Fruit fly (Drosophila melanogaster) whole organism, embryonic: ENCODE measurements around the gene akirin.

Source experiments
- Blimp-1 ChIP-seq: fragments of 200-800 bp; sonication (Bioruptor generic); optimal IDR thresholded peaks from 3 replicates; lab custom pipeline; 2018; ENCODE audit warnings: missing biosample characterization, missing genetic modification characterization, mild to moderate bottlenecking, moderate library complexity, missing genetic modification reagents
- CG10959 ChIP-seq: fragments of 200-800 bp; sonication (Bioruptor generic); IDR thresholded peaks from 2 replicates; pipeline ENCODE4 v1.3.6; 2022; ENCODE audit warnings: missing biosample characterization, missing genetic modification characterization
- CG11723 ChIP-seq: fragments of 200-800 bp; sonication (Bioruptor generic); optimal IDR thresholded peaks from 2 replicates; lab custom pipeline; 2017; ENCODE audit warnings: missing biosample characterization, mild to moderate bottlenecking, missing genetic modification characterization
- CG12071 ChIP-seq: fragments of 200-800 bp; sonication (Bioruptor generic); optimal IDR thresholded peaks from 3 replicates; lab custom pipeline; 2018; ENCODE audit warnings: missing biosample characterization, mild to moderate bottlenecking, missing genetic modification characterization
- CG12299 ChIP-seq: fragments of 200-800 bp; sonication (Bioruptor generic); optimal IDR thresholded peaks from 2 replicates; lab custom pipeline; 2018; ENCODE audit warnings: missing biosample characterization, mild to moderate bottlenecking, missing genetic modification characterization
- CG13894 ChIP-seq: fragments of 200-800 bp; sonication (Bioruptor generic); optimal IDR thresholded peaks from 3 replicates; lab custom pipeline; 2018; ENCODE audit warnings: missing biosample characterization, mild to moderate bottlenecking, missing genetic modification characterization, moderate library complexity
- CG14050 ChIP-seq: fragments of 200-800 bp; sonication (Bioruptor generic); IDR thresholded peaks from 3 replicates; pipeline ENCODE4 v1.3.6; 2022; ENCODE audit warnings: missing biosample characterization, missing genetic modification characterization
- CG16813 ChIP-seq: fragments of 200-800 bp; sonication (Bioruptor generic); IDR thresholded peaks from 3 replicates; pipeline ENCODE4 v1.3.6; 2022; ENCODE audit warnings: missing biosample characterization, missing genetic modification characterization; ENCODE audit not compliant: partially characterized antibody
- CG17802 ChIP-seq: fragments of 200-800 bp; sonication (Bioruptor generic); optimal IDR thresholded peaks from 2 replicates; lab custom pipeline; 2018; ENCODE audit warnings: missing biosample characterization, mild to moderate bottlenecking, missing genetic modification characterization, moderate library complexity
- CG17829 ChIP-seq: fragments of 200-800 bp; optimal IDR thresholded peaks from 2 replicates; lab custom pipeline; 2019; ENCODE audit warnings: missing biosample characterization, mild to moderate bottlenecking, missing genetic modification characterization, moderate library complexity
- CG2116 ChIP-seq: fragments of 200-800 bp; sonication (Bioruptor generic); optimal IDR thresholded peaks from 3 replicates; lab custom pipeline; 2018; ENCODE audit warnings: missing biosample characterization, mild to moderate bottlenecking, missing genetic modification characterization
- CG30020 ChIP-seq: fragments of 200-800 bp; optimal IDR thresholded peaks from 2 replicates; lab custom pipeline; 2019; ENCODE audit warnings: missing biosample characterization, mild to moderate bottlenecking, missing genetic modification characterization, moderate library complexity
- CG3838 ChIP-seq: fragments of 200-800 bp; sonication (Bioruptor generic); optimal IDR thresholded peaks from 3 replicates; lab custom pipeline; 2016; ENCODE audit warnings: missing biosample characterization, missing genetic modification characterization
- CG3847 ChIP-seq: fragments of 200-800 bp; sonication (Bioruptor generic); IDR thresholded peaks from 2 replicates; pipeline ENCODE4 v1.3.6; 2022; ENCODE audit warnings: missing biosample characterization, missing genetic modification characterization
- CG3995 ChIP-seq: fragments of 200-800 bp; sonication (Bioruptor generic); optimal IDR thresholded peaks from 3 replicates; lab custom pipeline; 2016; ENCODE audit warnings: missing biosample characterization, missing genetic modification characterization
- CG42726 ChIP-seq: fragments of 200-800 bp; sonication (Bioruptor generic); IDR thresholded peaks from 2 replicates; pipeline ENCODE4 v1.3.6; 2022; ENCODE audit warnings: missing biosample characterization, missing genetic modification characterization; ENCODE audit not compliant: partially characterized antibody
- CG4617 ChIP-seq: fragments of 200-800 bp; sonication (Bioruptor generic); optimal IDR thresholded peaks from 3 replicates; lab custom pipeline; 2016; ENCODE audit warnings: missing biosample characterization, missing genetic modification characterization, borderline replicate concordance
- CG4854 ChIP-seq: fragments of 200-800 bp; sonication (Bioruptor generic); optimal IDR thresholded peaks from 2 replicates; lab custom pipeline; 2016; ENCODE audit warnings: missing biosample characterization, missing genetic modification characterization, inconsistent platforms
- CG5245 ChIP-seq: fragments of 200-800 bp; sonication (Bioruptor generic); optimal IDR thresholded peaks from 3 replicates; lab custom pipeline; 2016; ENCODE audit warnings: missing biosample characterization, missing genetic modification characterization
- CG6813 ChIP-seq: fragments of 200-800 bp; sonication (Bioruptor generic); optimal IDR thresholded peaks from 2 replicates; lab custom pipeline; 2017; ENCODE audit warnings: missing biosample characterization, missing genetic modification characterization, mild to moderate bottlenecking, moderate library complexity, missing genetic modification reagents
- CG9215 ChIP-seq: fragments of 200-800 bp; sonication (Bioruptor generic); IDR thresholded peaks from 2 replicates; pipeline ENCODE4 v1.3.6; 2022; ENCODE audit warnings: missing biosample characterization, missing genetic modification characterization
- CG9876 ChIP-seq: fragments of 200-800 bp; sonication (Bioruptor generic); optimal IDR thresholded peaks from 2 replicates; lab custom pipeline; 2016; ENCODE audit warnings: missing biosample characterization, missing genetic modification characterization
- E2f2 ChIP-seq: fragments of 200-800 bp; sonication (Bioruptor generic); IDR thresholded peaks from 2 replicates; pipeline ENCODE4 v1.3.6; 2022; ENCODE audit warnings: missing biosample characterization, missing genetic modification characterization
- Fer1 ChIP-seq: fragments of 200-800 bp; sonication (Bioruptor generic); optimal IDR thresholded peaks from 2 replicates; lab custom pipeline; 2017; ENCODE audit warnings: missing biosample characterization, mild to moderate bottlenecking, missing genetic modification characterization
- HHEX ChIP-seq: fragments of 200-800 bp; sonication (Bioruptor generic); optimal IDR thresholded peaks from 3 replicates; lab custom pipeline; 2017; ENCODE audit warnings: missing biosample characterization, mild to moderate bottlenecking, missing genetic modification characterization, missing genetic modification reagents
- NFAT ChIP-seq: fragments of 200-800 bp; sonication (Bioruptor generic); IDR thresholded peaks from 2 replicates; pipeline ENCODE4 v1.3.6; 2022; ENCODE audit warnings: missing biosample characterization, missing genetic modification characterization
- Nf-YB ChIP-seq: fragments of 200-800 bp; sonication (Bioruptor generic); optimal IDR thresholded peaks from 3 replicates; lab custom pipeline; 2019; ENCODE audit warnings: missing biosample characterization, mild to moderate bottlenecking, missing genetic modification characterization, moderate library complexity
- Nf-YC ChIP-seq: fragments of 200-800 bp; optimal IDR thresholded peaks from 3 replicates; lab custom pipeline; 2019; ENCODE audit warnings: missing biosample characterization, mild to moderate bottlenecking, missing genetic modification characterization, moderate library complexity
- Sry-δ ChIP-seq: fragments of 200-800 bp; sonication (Bioruptor generic); optimal IDR thresholded peaks from 2 replicates; lab custom pipeline; 2016; ENCODE audit warnings: missing biosample characterization, missing genetic modification characterization
- Tbp ChIP-seq: fragments of >200 bp; optimal IDR thresholded peaks from 2 replicates; lab custom pipeline; 2018; ENCODE audit warnings: missing biosample characterization, missing genetic modification characterization
- ab ChIP-seq: fragments of 200-800 bp; sonication (Bioruptor generic); optimal IDR thresholded peaks from 2 replicates; lab custom pipeline; 2016; ENCODE audit warnings: missing biosample characterization, missing genetic modification characterization
- cg ChIP-seq: fragments of 200-800 bp; sonication (Bioruptor generic); optimal IDR thresholded peaks from 3 replicates; lab custom pipeline; 2019; ENCODE audit warnings: missing biosample characterization, mild to moderate bottlenecking, missing genetic modification characterization, moderate library complexity
- da ChIP-seq: fragments of 200-800 bp; sonication (Bioruptor generic); optimal IDR thresholded peaks from 2 replicates; lab custom pipeline; 2016; ENCODE audit warnings: missing biosample characterization, missing genetic modification characterization
- dimm ChIP-seq: fragments of 200-800 bp; sonication (Bioruptor generic); IDR thresholded peaks from 2 replicates; pipeline ENCODE4 v1.3.6; 2022; ENCODE audit warnings: missing biosample characterization, missing genetic modification characterization
- en ChIP-seq: fragments of 200-800 bp; sonication (Bioruptor generic); optimal IDR thresholded peaks from 2 replicates; lab custom pipeline; 2016; ENCODE audit warnings: missing biosample characterization, missing genetic modification characterization
- esg ChIP-seq: fragments of 200-800 bp; sonication (Bioruptor generic); conservative IDR thresholded peaks from 2 replicates; pipeline ENCODE4 v1.3.6; 2022; ENCODE audit warnings: missing biosample characterization, missing genetic modification characterization
- eyg ChIP-seq: fragments of 200-800 bp; sonication (Bioruptor generic); optimal IDR thresholded peaks from 3 replicates; lab custom pipeline; 2016; ENCODE audit warnings: missing biosample characterization, missing genetic modification characterization
- fd102C ChIP-seq: fragments of 200-800 bp; sonication (Bioruptor generic); optimal IDR thresholded peaks from 2 replicates; lab custom pipeline; 2018; ENCODE audit warnings: missing biosample characterization, mild to moderate bottlenecking, missing genetic modification characterization, moderate library complexity
- fd64A ChIP-seq: fragments of 200-800 bp; sonication (Bioruptor generic); optimal IDR thresholded peaks from 3 replicates; lab custom pipeline; 2018; ENCODE audit warnings: missing biosample characterization, mild to moderate bottlenecking, missing genetic modification characterization
- her ChIP-seq: fragments of 200-800 bp; sonication (Bioruptor generic); optimal IDR thresholded peaks from 2 replicates; lab custom pipeline; 2016; ENCODE audit warnings: missing biosample characterization, missing genetic modification characterization
- klu ChIP-seq: fragments of 200-800 bp; sonication (Bioruptor generic); IDR thresholded peaks from 2 replicates; pipeline ENCODE4 v1.3.6; 2022; ENCODE audit warnings: missing biosample characterization, missing genetic modification characterization
- org-1 ChIP-seq: fragments of 200-800 bp; sonication (Bioruptor generic); optimal IDR thresholded peaks from 2 replicates; lab custom pipeline; 2017; ENCODE audit warnings: missing biosample characterization, missing genetic modification characterization
- psq ChIP-seq: fragments of 200-800 bp; sonication (Bioruptor generic); optimal IDR thresholded peaks from 2 replicates; lab custom pipeline; 2017; ENCODE audit warnings: missing biosample characterization, missing genetic modification characterization
- sd ChIP-seq: fragments of 200-800 bp; sonication (Bioruptor generic); optimal IDR thresholded peaks from 3 replicates; lab custom pipeline; 2018; ENCODE audit warnings: missing biosample characterization, mild to moderate bottlenecking, missing genetic modification characterization, moderate library complexity
- seq ChIP-seq: fragments of 200-800 bp; sonication (Bioruptor generic); IDR thresholded peaks from 2 replicates; pipeline ENCODE4 v1.3.6; 2022; ENCODE audit warnings: missing biosample characterization, missing genetic modification characterization
- sqz ChIP-seq: fragments of 200-800 bp; sonication (Bioruptor generic); optimal IDR thresholded peaks from 3 replicates; lab custom pipeline; 2018; ENCODE audit warnings: missing biosample characterization, mild to moderate bottlenecking, missing genetic modification characterization
- sr ChIP-seq: fragments of 200-800 bp; sonication (Bioruptor generic); IDR thresholded peaks from 3 replicates; pipeline ENCODE4 v1.3.6; 2022; ENCODE audit warnings: missing biosample characterization, missing genetic modification characterization
- ssp ChIP-seq: fragments of 200-800 bp; sonication (Bioruptor generic); IDR thresholded peaks from 2 replicates; pipeline ENCODE4 v1.3.6; 2022; ENCODE audit warnings: missing biosample characterization, missing genetic modification characterization
- stwl ChIP-seq: fragments of 200-800 bp; sonication (Bioruptor generic); optimal IDR thresholded peaks from 3 replicates; lab custom pipeline; 2018; ENCODE audit warnings: missing biosample characterization, mild to moderate bottlenecking, missing genetic modification characterization, moderate library complexity
- usp ChIP-seq: fragments of >200 bp; optimal IDR thresholded peaks from 2 replicates; lab custom pipeline; 2017; ENCODE audit warnings: missing biosample characterization, missing genetic modification characterization

akirin gene

dm6 chr3L:7381359-7381976, 11.8 kb downstream of the akirin start, which contains the start of the genes SMSr and smid (continued):
- 0 out of 2 replicates have a peak, but pooled peaks have one; percentile 53 for TF ChIP-seq CG42726
- TF ChIP-seq NFAT (GFP tag; lab: Robert Waterston, UW): no peak
- TF ChIP-seq eyg (GFP tag; lab: Kevin White, UChicago): no peak
- TF ChIP-seq cg (GFP tag; lab: Kevin White, UChicago): no peak
- no peak for TF ChIP-seq fd102C (GFP tag; lab: Kevin White, UChicago)
- TF ChIP-seq CG17829: peak; percentile 77
- TF ChIP-seq CG12299: no peak
- peak; percentile 30 for TF ChIP-seq CG4617 (GFP tag; lab: Kevin White, UChicago)
- TF ChIP-seq seq (GFP tag; lab: Robert Waterston, UW): no peak
- no peak for TF ChIP-seq Nf-YC (tag; lab: Kevin White, UChicago)
- TF ChIP-seq Blimp-1 (GFP tag; lab: Kevin White, UChicago): no peak
- no peak for TF ChIP-seq CG12071 (GFP tag; lab: Kevin White, UChicago)
- TF ChIP-seq CG10959 (GFP tag; lab: Robert Waterston, UW): no peak
- TF ChIP-seq usp (GFP tag; lab: Kevin White, UChicago): no peak
- TF ChIP-seq da (GFP tag; lab: Kevin White, UChicago): no peak
- TF ChIP-seq her (GFP tag; lab: Kevin White, UChicago): no peak
- no peak for TF ChIP-seq dimm (GFP tag; lab: Robert Waterston, UW)
- TF ChIP-seq CG2116 (GFP tag; lab: Kevin White, UChicago): peak; percentile 88
- no peak for TF ChIP-seq CG3838 (GFP tag; lab: Kevin White, UChicago)
- TF ChIP-seq CG17802 (tag; lab: Kevin White, UChicago): peak; percentile 93
- peak; percentile 25 for TF ChIP-seq sqz (GFP tag; lab: Kevin White, UChicago)
- no peak for TF ChIP-seq en (GFP tag; lab: Kevin White, UChicago)
- no peak for TF ChIP-seq fd64A (GFP tag; lab: Kevin White, UChicago)
- TF ChIP-seq CG16813: peak; percentile 91
- peak; percentile 69; the same call in 1 of the 2 replicates for TF ChIP-seq klu (GFP tag; lab: Robert Waterston, UW)
- peak; percentile 52 for TF ChIP-seq CG4854 (GFP tag; lab: Kevin White, UChicago)
- TF ChIP-seq stwl (tag; lab: Kevin White, UChicago): peak; percentile 66
- peak; percentile 77 for TF ChIP-seq Sry-δ
- peak; percentile 47; the same call in 1 of the 2 replicates for TF ChIP-seq CG3847 (GFP tag; lab: Robert Waterston, UW)
- peak; percentile 4 for TF ChIP-seq org-1
- TF ChIP-seq CG30020 (tag; lab: Kevin White, UChicago): peak; percentile 91
- TF ChIP-seq CG6813 (GFP tag; lab: Kevin White, UChicago): no peak
- TF ChIP-seq Tbp (GFP tag; lab: Kevin White, UChicago): no peak
- TF ChIP-seq CG9215 (GFP tag; lab: Robert Waterston, UW): no peak; the same call in 1 of the 2 replicates
- TF ChIP-seq ssp (GFP tag; lab: Robert Waterston, UW): peak; percentile 95
- peak; percentile 27 for TF ChIP-seq CG13894 (tag; lab: Kevin White, UChicago)
- TF ChIP-seq esg (GFP tag; lab: Robert Waterston, UW): no peak
- TF ChIP-seq E2f2 (GFP tag; lab: Robert Waterston, UW): peak; percentile 24; the same call in 1 of the 2 replicates
- TF ChIP-seq CG9876 (GFP tag; lab: Kevin White, UChicago): peak; percentile 18
- no peak for TF ChIP-seq CG14050 (GFP tag; lab: Robert Waterston, UW)
- peak; percentile 76 for TF ChIP-seq CG3995 (GFP tag; lab: Kevin White, UChicago)
- no peak for TF ChIP-seq CG5245
- TF ChIP-seq HHEX (GFP tag; lab: Kevin White, UChicago): no peak
- no peak for TF ChIP-seq psq (GFP tag; lab: Kevin White, UChicago)
- no peak for TF ChIP-seq sr
- peak; percentile 33 for TF ChIP-seq Fer1 (GFP tag; lab: Kevin White, UChicago)
- peak; percentile 68 for TF ChIP-seq sd (tag; lab: Kevin White, UChicago)
- peak; percentile 35 for TF ChIP-seq CG11723 (GFP tag; lab: Kevin White, UChicago)
- peak; percentile 2 for TF ChIP-seq Nf-YB
- no peak for TF ChIP-seq ab (GFP tag; lab: Kevin White, UChicago)
